Fruit fly (Drosophila melanogaster) whole organism, embryonic: ENCODE data around the gene CG43998.

Source experiments
- Blimp-1 ChIP-seq: fragments of 200-800 bp; sonication (Bioruptor generic); optimal IDR thresholded peaks from 3 replicates; lab custom pipeline; 2018; ENCODE audit warnings: missing biosample characterization, missing genetic modification characterization, mild to moderate bottlenecking, moderate library complexity, missing genetic modification reagents
- CG10462 ChIP-seq: fragments of 200-800 bp; sonication (Bioruptor generic); optimal IDR thresholded peaks from 2 replicates; lab custom pipeline; 2016; ENCODE audit warnings: missing biosample characterization, missing genetic modification characterization
- CG12071 ChIP-seq: fragments of 200-800 bp; sonication (Bioruptor generic); optimal IDR thresholded peaks from 3 replicates; lab custom pipeline; 2018; ENCODE audit warnings: missing biosample characterization, mild to moderate bottlenecking, missing genetic modification characterization
- CG14710 ChIP-seq: fragments of 200-800 bp; sonication (Bioruptor generic); optimal IDR thresholded peaks from 3 replicates; lab custom pipeline; 2019; ENCODE audit warnings: missing biosample characterization, mild to moderate bottlenecking, missing genetic modification characterization, moderate library complexity
- CG16815 ChIP-seq: fragments of 200-800 bp; sonication (Bioruptor generic); optimal IDR thresholded peaks from 3 replicates; lab custom pipeline; 2017; ENCODE audit warnings: missing biosample characterization, mild to moderate bottlenecking, missing genetic modification characterization
- CG18011 ChIP-seq: fragments of 200-800 bp; sonication (Bioruptor generic); optimal IDR thresholded peaks from 2 replicates; lab custom pipeline; 2017; ENCODE audit warnings: missing biosample characterization, missing genetic modification characterization, mild to moderate bottlenecking, moderate library complexity, missing genotype
- CG30020 ChIP-seq: fragments of 200-800 bp; optimal IDR thresholded peaks from 2 replicates; lab custom pipeline; 2019; ENCODE audit warnings: missing biosample characterization, mild to moderate bottlenecking, missing genetic modification characterization, moderate library complexity
- CG4328 ChIP-seq: fragments of 200-800 bp; sonication (Bioruptor generic); optimal IDR thresholded peaks from 3 replicates; lab custom pipeline; 2017; ENCODE audit warnings: missing biosample characterization, missing genetic modification reagents, missing genetic modification characterization
- CG4360 ChIP-seq: fragments of 200-800 bp; sonication (Bioruptor generic); IDR thresholded peaks from 2 replicates; pipeline ENCODE4 v1.3.6; 2022; ENCODE audit warnings: missing biosample characterization, missing genetic modification characterization
- CG9437 ChIP-seq: fragments of 200-800 bp; sonication (Bioruptor generic); optimal IDR thresholded peaks from 2 replicates; lab custom pipeline; 2018; ENCODE audit warnings: missing biosample characterization, mild to moderate bottlenecking, missing genetic modification characterization
- CkIIα-i1 ChIP-seq: fragments of 200-800 bp; sonication (Bioruptor generic); IDR thresholded peaks from 2 replicates; pipeline ENCODE4 v1.3.6; 2022; ENCODE audit warnings: missing biosample characterization, missing genetic modification characterization
- Deaf1 ChIP-seq: fragments of 200-800 bp; optimal IDR thresholded peaks from 3 replicates; lab custom pipeline; 2019; ENCODE audit warnings: missing biosample characterization, mild to moderate bottlenecking, missing genetic modification characterization, moderate library complexity
- Dref ChIP-seq: fragments of 200-800 bp; sonication (Bioruptor generic); IDR thresholded peaks from 2 replicates; pipeline ENCODE4 v1.3.6; 2022; ENCODE audit warnings: missing biosample characterization, missing genetic modification characterization
- ERR ChIP-seq: fragments of 200-800 bp; sonication (Bioruptor generic); optimal IDR thresholded peaks from 2 replicates; lab custom pipeline; 2016; ENCODE audit warnings: missing biosample characterization, missing genetic modification characterization
- Fer1 ChIP-seq: fragments of 200-800 bp; sonication (Bioruptor generic); optimal IDR thresholded peaks from 2 replicates; lab custom pipeline; 2017; ENCODE audit warnings: missing biosample characterization, mild to moderate bottlenecking, missing genetic modification characterization
- Hmr ChIP-seq: fragments of 200-800 bp; sonication (Bioruptor generic); optimal IDR thresholded peaks from 3 replicates; lab custom pipeline; 2017; ENCODE audit warnings: mild to moderate bottlenecking, missing biosample characterization, missing genetic modification reagents, missing genetic modification characterization
- Kr ChIP-seq: fragments of 200-800 bp; sonication (Bioruptor generic); optimal IDR thresholded peaks from 2 replicates; lab custom pipeline; 2017; ENCODE audit warnings: missing biosample characterization, mild to moderate bottlenecking, missing genetic modification characterization
- NC2α ChIP-seq: fragments of 200-800 bp; sonication (Bioruptor generic); optimal IDR thresholded peaks from 2 replicates; lab custom pipeline; 2016; ENCODE audit warnings: missing biosample characterization, missing genetic modification characterization
- NFAT ChIP-seq: fragments of 200-800 bp; sonication (Bioruptor generic); IDR thresholded peaks from 2 replicates; pipeline ENCODE4 v1.3.6; 2022; ENCODE audit warnings: missing biosample characterization, missing genetic modification characterization
- Oaz ChIP-seq: fragments of 200-800 bp; sonication (Bioruptor generic); IDR thresholded peaks from 2 replicates; pipeline ENCODE4 v1.3.6; 2022; ENCODE audit warnings: missing biosample characterization, missing genetic modification characterization
- Opbp ChIP-seq: fragments of 200-800 bp; sonication (Bioruptor generic); IDR thresholded peaks from 3 replicates; pipeline ENCODE4 v1.3.6; 2022; ENCODE audit warnings: missing biosample characterization, missing genetic modification characterization; ENCODE audit not compliant: partially characterized antibody
- Sox100B ChIP-seq: fragments of 200-800 bp; sonication (Bioruptor generic); optimal IDR thresholded peaks from 3 replicates; lab custom pipeline; 2018; ENCODE audit warnings: missing biosample characterization, mild to moderate bottlenecking, missing genetic modification characterization
- bbx ChIP-seq: fragments of 200-800 bp; sonication (Bioruptor generic); IDR thresholded peaks from 2 replicates; pipeline ENCODE4 v1.3.6; 2022; ENCODE audit warnings: missing biosample characterization, missing genetic modification characterization; ENCODE audit not compliant: partially characterized antibody
- chinmo ChIP-seq: fragments of 200-800 bp; sonication (Bioruptor generic); IDR thresholded peaks from 4 replicates; pipeline ENCODE4 v1.3.6; 2022; ENCODE audit warnings: missing biosample characterization, missing genetic modification characterization; ENCODE audit not compliant: partially characterized antibody
- crc ChIP-seq: fragments of 200-800 bp; sonication (Bioruptor generic); optimal IDR thresholded peaks from 2 replicates; lab custom pipeline; 2016; ENCODE audit warnings: missing biosample characterization, missing genetic modification characterization
- croc ChIP-seq: fragments of 200-800 bp; sonication (Bioruptor generic); conservative IDR thresholded peaks from 3 replicates; pipeline ENCODE4 v1.3.6; 2022; ENCODE audit warnings: missing biosample characterization, missing genetic modification characterization
- crol ChIP-seq: fragments of 200-800 bp; sonication (Bioruptor generic); IDR thresholded peaks from 2 replicates; pipeline ENCODE4 v1.3.6; 2022; ENCODE audit warnings: missing biosample characterization, missing genetic modification characterization
- dmrt99B ChIP-seq: fragments of 200-800 bp; sonication (Bioruptor generic); optimal IDR thresholded peaks from 2 replicates; lab custom pipeline; 2018; ENCODE audit warnings: missing biosample characterization, mild to moderate bottlenecking, missing genetic modification characterization, moderate library complexity
- emc ChIP-seq: fragments of 200-800 bp; sonication (Bioruptor generic); optimal IDR thresholded peaks from 2 replicates; lab custom pipeline; 2016; ENCODE audit warnings: missing biosample characterization, missing genetic modification characterization
- en ChIP-seq: fragments of 200-800 bp; sonication (Bioruptor generic); optimal IDR thresholded peaks from 2 replicates; lab custom pipeline; 2016; ENCODE audit warnings: missing biosample characterization, missing genetic modification characterization
- ewg ChIP-seq: fragments of 200-800 bp; sonication (Bioruptor generic); optimal IDR thresholded peaks from 3 replicates; lab custom pipeline; 2017; ENCODE audit warnings: mild to moderate bottlenecking, missing biosample characterization, missing genetic modification reagents, missing genetic modification characterization
- eyg ChIP-seq: fragments of 200-800 bp; sonication (Bioruptor generic); optimal IDR thresholded peaks from 3 replicates; lab custom pipeline; 2016; ENCODE audit warnings: missing biosample characterization, missing genetic modification characterization
- fd96Cb ChIP-seq: fragments of 200-800 bp; sonication (Bioruptor generic); optimal IDR thresholded peaks from 2 replicates; lab custom pipeline; 2018; ENCODE audit warnings: missing biosample characterization, mild to moderate bottlenecking, missing genetic modification characterization, moderate library complexity
- ftz-f1 ChIP-seq: fragments of 200-800 bp; sonication (Bioruptor generic); optimal IDR thresholded peaks from 2 replicates; lab custom pipeline; 2016; ENCODE audit warnings: missing biosample characterization, missing genetic modification characterization
- hb ChIP-seq: fragments of 200-800 bp; sonication (Bioruptor generic); IDR thresholded peaks from 3 replicates; pipeline ENCODE4 v1.3.6; 2022; ENCODE audit warnings: missing biosample characterization, missing genetic modification characterization; ENCODE audit not compliant: partially characterized antibody
- insv ChIP-seq, 2 experiments: fragments of 200-800 bp; sonication (Bioruptor generic); optimal IDR thresholded peaks; 3 replicates each; lab custom pipeline; 2016 to 2018; ENCODE audit warnings: missing biosample characterization in 2 of 2, missing genetic modification characterization in 2 of 2
- kay ChIP-seq: fragments of 200-800 bp; sonication (Bioruptor generic); optimal IDR thresholded peaks from 2 replicates; lab custom pipeline; 2016; ENCODE audit warnings: missing biosample characterization, missing genetic modification characterization
- luna ChIP-seq: fragments of 200-800 bp; sonication (Bioruptor generic); optimal IDR thresholded peaks from 2 replicates; lab custom pipeline; 2016; ENCODE audit warnings: missing biosample characterization, missing genetic modification characterization
- nerfin-2 ChIP-seq: fragments of 200-800 bp; sonication (Bioruptor generic); IDR thresholded peaks from 2 replicates; pipeline ENCODE4 v1.3.6; 2022; ENCODE audit warnings: missing biosample characterization, missing genetic modification characterization; ENCODE audit not compliant: partially characterized antibody
- odd ChIP-seq: fragments of 200-800 bp; sonication (Bioruptor generic); optimal IDR thresholded peaks from 2 replicates; lab custom pipeline; 2017; ENCODE audit warnings: missing biosample characterization, mild to moderate bottlenecking, missing genetic modification characterization
- otp ChIP-seq: fragments of 200-800 bp; sonication (Bioruptor generic); IDR thresholded peaks from 3 replicates; pipeline ENCODE4, ENCODE4 v1.3.6; 2022; ENCODE audit warnings: missing biosample characterization, missing genetic modification characterization
- pita ChIP-seq: fragments of 200-800 bp; sonication (Bioruptor generic); optimal IDR thresholded peaks from 2 replicates; lab custom pipeline; 2017; ENCODE audit warnings: missing biosample characterization, mild to moderate bottlenecking, missing genetic modification characterization
- pnt ChIP-seq: fragments of 200-800 bp; sonication (Bioruptor generic); optimal IDR thresholded peaks from 3 replicates; lab custom pipeline; 2016; ENCODE audit warnings: missing biosample characterization, missing genetic modification characterization
- pros ChIP-seq: fragments of 200-800 bp; sonication (Bioruptor generic); optimal IDR thresholded peaks from 3 replicates; lab custom pipeline; 2019; ENCODE audit warnings: missing biosample characterization, mild to moderate bottlenecking, missing genetic modification characterization, moderate library complexity
- pum ChIP-seq: fragments of 200-800 bp; sonication (Bioruptor generic); optimal IDR thresholded peaks from 2 replicates; lab custom pipeline; 2016; ENCODE audit warnings: missing biosample characterization, missing genetic modification characterization
- repo ChIP-seq: fragments of 200-800 bp; sonication (Bioruptor generic); optimal IDR thresholded peaks from 2 replicates; lab custom pipeline; 2016; ENCODE audit warnings: missing biosample characterization, missing genetic modification characterization
- ssp ChIP-seq: fragments of 200-800 bp; sonication (Bioruptor generic); IDR thresholded peaks from 2 replicates; pipeline ENCODE4 v1.3.6; 2022; ENCODE audit warnings: missing biosample characterization, missing genetic modification characterization
- tna ChIP-seq: fragments of 200-800 bp; sonication (Bioruptor generic); IDR thresholded peaks from 2 replicates; pipeline ENCODE4 v1.3.6; 2022; ENCODE audit warnings: missing biosample characterization, missing genetic modification characterization; ENCODE audit not compliant: partially characterized antibody
- wdn ChIP-seq: fragments of 200-800 bp; sonication (Bioruptor generic); IDR thresholded peaks from 2 replicates; pipeline ENCODE4 v1.3.6; 2022; ENCODE audit warnings: missing biosample characterization, missing genetic modification characterization
- zfh1 ChIP-seq: fragments of 200-800 bp; sonication (Bioruptor generic); IDR thresholded peaks from 3 replicates; pipeline ENCODE4 v1.3.6; 2022; ENCODE audit warnings: missing biosample characterization, missing genetic modification characterization
- zfh2 ChIP-seq: fragments of 200-800 bp; sonication (Bioruptor generic); optimal IDR thresholded peaks from 2 replicates; lab custom pipeline; 2016; ENCODE audit warnings: missing biosample characterization, missing genetic modification characterization

CG43998 gene

dm6 chr3R:23969449-23969848 lies 40.6 kb upstream of the CG43998 start (continued):
- TF ChIP-seq Sox100B (peak; percentile 55), CG4360 (GFP tag; lab: Robert Waterston, UW) (no peak), ssp (GFP tag; lab: Robert Waterston, UW) (peak; percentile 50), CG10462 (no peak), bbx (GFP tag; lab: Robert Waterston, UW) (no peak), Deaf1 (tag; lab: Kevin White, UChicago) (peak; percentile 39), CG18011 (GFP tag; lab: Kevin White, UChicago) (no peak), nerfin-2 (GFP tag; lab: Robert Waterston, UW) (no peak), ERR (GFP tag; lab: Kevin White, UChicago) (no peak), NC2α (no peak), Kr (GFP tag; lab: Kevin White, UChicago) (no peak), repo (no peak), Hmr (GFP tag; lab: Kevin White, UChicago) (peak; percentile 62), crol (GFP tag; lab: Robert Waterston, UW) (no peak), CG9437 (peak; percentile 35), Fer1 (GFP tag; lab: Kevin White, UChicago) (peak; percentile 63), chinmo (GFP tag; lab: Robert Waterston, UW) (no peak), Dref (GFP tag; lab: Robert Waterston, UW) (no peak), tna (no peak), CG12071 (GFP tag; lab: Kevin White, UChicago) (no peak), Opbp (GFP tag; lab: Robert Waterston, UW) (no peak), pnt (no peak), ftz-f1 (no peak), en (GFP tag; lab: Kevin White, UChicago) (no peak), otp (GFP tag; lab: Robert Waterston, UW) (no peak), ewg (GFP tag; lab: Kevin White, UChicago) (peak; percentile 17), zfh2 (no peak), CG30020 (no peak), emc (GFP tag; lab: Kevin White, UChicago) (no peak), dmrt99B (tag; lab: Kevin White, UChicago) (peak; percentile 58), croc (GFP tag; lab: Robert Waterston, UW) (no peak; the same call in 2 of the 3 replicates), zfh1 (peak; percentile 29; the same call in 2 of the 3 replicates), CG4328 (GFP tag; lab: Kevin White, UChicago) (peak; percentile 9), CkIIα-i1 (GFP tag; lab: Robert Waterston, UW) (no peak), pita (no peak), Oaz (GFP tag; lab: Robert Waterston, UW) (no peak; the same call in 1 of the 2 replicates), fd96Cb (peak; percentile 33), CG16815 (GFP tag; lab: Kevin White, UChicago) (no peak), CG14710 (tag; lab: Kevin White, UChicago) (peak; percentile 2), wdn (peak; percentile 33; the same call in 1 of the 2 replicates), luna (GFP tag; lab: Kevin White, UChicago) (no peak), Blimp-1 (GFP tag; lab: Kevin White, UChicago) (peak; percentile 55), insv (GFP tag; optimal IDR thresholded peaks at IDR 0.05; lab: Kevin White, UChicago) (no peak), odd (no peak), NFAT (0 out of 2 replicates have a peak, but pooled peaks have one; percentile 3), hb (GFP tag; lab: Robert Waterston, UW) (no peak), pum (GFP tag; lab: Kevin White, UChicago) (no peak), pros (GFP tag; lab: Kevin White, UChicago) (no peak), eyg (GFP tag; lab: Kevin White, UChicago) (no peak), kay (no peak), crc (GFP tag; lab: Kevin White, UChicago) (no peak)
